Worm (Caenorhabditis elegans): ENCODE measurements around the gene arc-1.

arc-1 gene

ce11 chrII:9706207-9706606 is 31.4 kb downstream of the arc-1 start, which contains the start of gene Y53C12A.3:
Y53C12A.3 (minus strand) TSS chrII:9706240.
- peak; percentile 0 for TF ChIP-seq nfya-1 (tag; optimal IDR thresholded peaks at IDR 0.05)
- TF ChIP-seq K02D7.2 (tag; optimal IDR thresholded peaks at IDR 0.05): no peak

ce11 chrII:9708835-9709299 is 34.1 kb downstream of the arc-1 start, which contains the start of gene glt-5:
glt-5 (minus strand) TSS chrII:9708885.
- no peak for TF ChIP-seq elt-4 (tag; optimal IDR thresholded peaks at IDR 0.05)

DNA sequence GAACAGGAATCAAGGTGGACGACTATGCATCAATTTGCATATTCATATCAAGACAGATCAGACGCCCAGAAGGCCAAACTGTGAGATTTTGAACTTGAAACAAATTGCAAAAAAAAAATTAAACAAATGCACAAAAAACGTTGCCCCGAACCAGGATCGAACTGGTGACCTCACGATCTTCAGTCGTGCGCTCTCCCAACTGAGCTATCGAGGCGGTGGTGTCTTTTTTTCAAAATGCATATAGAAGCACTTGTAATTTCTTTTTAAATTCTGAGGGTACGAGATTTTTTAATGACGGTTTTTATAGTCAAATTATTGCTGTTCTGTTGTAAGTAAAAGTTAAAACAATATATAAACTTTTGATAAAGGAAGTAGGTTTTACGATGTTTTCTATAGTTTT is 38.3 kb downstream of the arc-1 start:
- TF ChIP-seq pag-3 (tag; optimal IDR thresholded peaks at IDR 0.05; ENCODE audit: borderline replicate concordance) (no peak), lim-6 (tag; optimal IDR thresholded peaks at IDR 0.05) (no peak), Y22D7AL.16 (tag; optimal IDR thresholded peaks at IDR 0.05) (no peak), odd-2 (tag; optimal IDR thresholded peaks at IDR 0.05) (no peak), ceh-31 (tag; optimal IDR thresholded peaks at IDR 0.05) (no peak), fkh-10 (GFP tag; optimal IDR thresholded peaks at IDR 0.05) (no peak), mec-3 (tag; optimal IDR thresholded peaks at IDR 0.05; ENCODE audit: borderline replicate concordance) (no peak), fax-1 (tag; optimal IDR thresholded peaks at IDR 0.05) (no peak), T23F11.4 (GFP tag; optimal IDR thresholded peaks at IDR 0.05) (no peak)

DNA sequence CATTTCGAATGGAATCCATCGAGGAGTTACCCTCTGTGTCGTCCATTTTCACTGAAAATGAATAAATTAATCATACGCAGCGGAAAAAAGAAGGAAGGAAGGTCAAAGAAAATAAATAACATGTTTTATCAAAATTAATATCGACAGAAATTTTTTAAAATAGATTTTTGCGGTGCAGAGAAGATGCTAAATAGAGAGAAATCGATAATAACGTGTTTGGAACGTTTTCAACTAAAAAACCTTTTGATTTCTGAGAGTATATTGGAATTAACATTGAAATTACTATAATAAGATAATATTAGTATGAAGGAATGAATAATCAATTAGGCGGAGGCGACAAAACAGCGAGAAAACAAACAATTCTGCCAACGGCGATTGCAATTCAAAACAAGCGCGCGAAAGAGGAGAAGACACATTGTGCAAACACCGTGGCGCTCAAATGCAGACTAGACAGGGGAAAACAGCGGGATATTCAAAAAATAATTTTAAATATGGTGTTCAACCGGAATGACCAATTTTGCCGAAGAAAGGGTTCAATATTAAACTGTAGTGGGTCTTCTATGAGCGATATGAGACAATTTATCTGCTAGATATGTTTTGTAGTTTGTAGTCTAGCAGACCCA is 41.8 kb downstream of the arc-1 start, which contains the start of gene wee-1.3:
Gene wee-1.3, minus strand, starts transcription at position 51 of the 623 bp plus-strand sequence.
- TF ChIP-seq ahr-1 (tag; optimal IDR thresholded peaks at IDR 0.05) (no peak), fkh-10 (GFP tag; optimal IDR thresholded peaks at IDR 0.05) (no peak), pat-9 (tag; optimal IDR thresholded peaks at IDR 0.05) (no peak), unc-42 (tag; optimal IDR thresholded peaks at IDR 0.05) (peak; percentile 53), Y22D7AL.16 (tag; optimal IDR thresholded peaks at IDR 0.05) (no peak), K09A11.1 (tag; optimal IDR thresholded peaks at IDR 0.05; ENCODE audit: insufficient read depth) (no peak), mec-3 (tag; optimal IDR thresholded peaks at IDR 0.05; ENCODE audit: borderline replicate concordance) (no peak), ceh-30 (tag; optimal IDR thresholded peaks at IDR 0.05) (peak; percentile 18), gmeb-2 (tag; optimal IDR thresholded peaks at IDR 0.05) (no peak), hlh-13 (GFP tag; optimal IDR thresholded peaks at IDR 0.05) (no peak), C38D4.7 (GFP tag; optimal IDR thresholded peaks at IDR 0.05) (no peak), unc-3 (GFP tag; conservative IDR thresholded peaks at IDR 0.05) (no peak), unc-3 (tag; optimal IDR thresholded peaks at IDR 0.05) (no peak), ceh-18 (tag; optimal IDR thresholded peaks at IDR 0.05) (no peak), pros-1 (tag; optimal IDR thresholded peaks at IDR 0.05) (no peak), ceh-24 (tag; optimal IDR thresholded peaks at IDR 0.05) (no peak), dve-1 (tag; optimal IDR thresholded peaks at IDR 0.05) (peak; percentile 22), syd-9 (tag; optimal IDR thresholded peaks at IDR 0.05) (no peak), ztf-16 (tag; optimal IDR thresholded peaks at IDR 0.05) (peak; percentile 28), tbx-2 (tag; optimal IDR thresholded peaks at IDR 0.05) (peak; percentile 18), ets-4 (tag; optimal IDR thresholded peaks at IDR 0.05) (no peak), sox-2 (GFP tag; IDR thresholded peaks at IDR 0.05) (0 out of 2 replicates have a peak, but pooled peaks have one; percentile 15), lin-11 (tag; optimal IDR thresholded peaks at IDR 0.05) (no peak), C08G9.2 (tag; optimal IDR thresholded peaks at IDR 0.05) (peak; percentile 20), zip-5 (tag; optimal IDR thresholded peaks at IDR 0.05) (no peak), elt-2 (tag; optimal IDR thresholded peaks at IDR 0.05) (peak; percentile 37), pha-2 (tag; optimal IDR thresholded peaks at IDR 0.05) (no peak), hlh-8 (tag; optimal IDR thresholded peaks at IDR 0.05) (no peak), elt-4 (tag; optimal IDR thresholded peaks at IDR 0.05) (no peak), npax-4 (tag; optimal IDR thresholded peaks at IDR 0.05) (no peak), pqm-1 (tag; optimal IDR thresholded peaks at IDR 0.05) (no peak), hlh-30 (tag; optimal IDR thresholded peaks at IDR 0.05; ENCODE audit: insufficient read depth) (no peak), nfya-1 (tag; optimal IDR thresholded peaks at IDR 0.05) (peak; percentile 59), pag-3 (tag; optimal IDR thresholded peaks at IDR 0.05; ENCODE audit: borderline replicate concordance) (no peak), sox-4 (tag; optimal IDR thresholded peaks at IDR 0.05) (no peak), eyg-1 (tag; optimal IDR thresholded peaks at IDR 0.05) (no peak), pha-4 (tag; optimal IDR thresholded peaks at IDR 0.05) (no peak), ceh-19 (GFP tag; optimal IDR thresholded peaks at IDR 0.05) (no peak), dmd-4 (tag; optimal IDR thresholded peaks at IDR 0.05; ENCODE audit: borderline replicate concordance) (no peak)
